Fruit fly (Drosophila melanogaster) whole organism: ENCODE results near the gene step.

ENCODE experiments used
- CG8478 ChIP-seq: fragments of >200 bp; optimal IDR thresholded peaks from 2 replicates; lab custom pipeline; 2018; ENCODE audit warnings: inconsistent platforms
- Dll ChIP-seq: fragments of >200 bp; optimal IDR thresholded peaks from 2 replicates; lab custom pipeline; 2017
- EcR ChIP-seq, 2 experiments: fragments of >200 bp; optimal IDR thresholded peaks; 2 replicates each; lab custom pipeline; 2017; ENCODE audit warnings: missing biosample characterization in 2 of 2, missing genetic modification characterization in 2 of 2, missing genetic modification reagents in 2 of 2
- pan ChIP-seq: fragments of >200 bp; optimal IDR thresholded peaks from 2 replicates; lab custom pipeline; 2017
- psq ChIP-seq: fragments of >200 bp; optimal IDR thresholded peaks from 2 replicates; lab custom pipeline; 2017
- usp ChIP-seq: fragments of >200 bp; optimal IDR thresholded peaks from 2 replicates; lab custom pipeline; 2017; ENCODE audit warnings: missing biosample characterization, missing genetic modification characterization, mixed read lengths

Gene step

DNA sequence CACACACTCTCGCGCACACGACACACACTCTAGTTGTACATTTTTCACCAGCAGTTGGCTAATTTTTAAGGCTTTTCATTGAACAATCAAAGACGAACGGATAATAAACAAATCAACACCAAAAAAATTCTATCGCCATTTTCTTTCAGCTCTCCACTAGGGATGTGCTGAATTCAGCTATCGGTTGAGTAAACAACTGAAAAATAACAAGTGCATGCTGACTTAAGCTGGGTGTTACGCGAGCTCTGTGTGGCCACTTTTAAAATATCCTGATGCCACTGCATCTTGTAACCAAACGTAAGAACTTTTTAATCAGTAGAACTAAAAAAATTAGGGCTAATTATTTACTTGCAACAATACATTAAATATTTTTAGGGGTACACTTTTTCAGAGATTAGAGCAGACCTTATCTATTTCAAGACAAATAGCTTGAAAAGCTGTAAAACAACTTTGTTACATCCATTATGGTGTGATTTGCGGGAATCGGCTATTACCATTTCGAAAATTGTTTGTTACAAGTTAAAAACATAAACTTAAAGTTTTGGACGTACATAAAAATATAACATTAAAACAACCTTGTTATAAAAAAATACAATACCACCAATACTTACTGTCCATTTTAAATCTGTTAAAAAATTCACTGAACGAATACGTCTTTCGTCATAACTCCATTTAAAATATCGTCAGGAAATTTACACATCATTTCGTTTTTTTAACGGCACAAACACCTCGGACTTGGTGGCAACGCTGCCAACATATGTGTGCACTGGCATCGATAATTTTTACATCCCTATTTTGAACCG, at the start of gene step, which contains the start of gene CG1416:
Gene step, minus strand, starts transcription at position 203 of the 803 bp plus-strand sequence.
Gene CG1416, plus strand, starts transcription at position 747 of the 803 bp plus-strand sequence.
- TF ChIP-seq EcR (GFP tag; optimal IDR thresholded peaks at IDR 0.05; lab: Kevin White, UChicago) (no peak), Dll (no peak), CG8478 (lab: Kevin White, UChicago) (no peak), psq (lab: Kevin White, UChicago) (no peak), usp (GFP tag; lab: Kevin White, UChicago) (no peak), pan (lab: Kevin White, UChicago) (no peak)

DNA sequence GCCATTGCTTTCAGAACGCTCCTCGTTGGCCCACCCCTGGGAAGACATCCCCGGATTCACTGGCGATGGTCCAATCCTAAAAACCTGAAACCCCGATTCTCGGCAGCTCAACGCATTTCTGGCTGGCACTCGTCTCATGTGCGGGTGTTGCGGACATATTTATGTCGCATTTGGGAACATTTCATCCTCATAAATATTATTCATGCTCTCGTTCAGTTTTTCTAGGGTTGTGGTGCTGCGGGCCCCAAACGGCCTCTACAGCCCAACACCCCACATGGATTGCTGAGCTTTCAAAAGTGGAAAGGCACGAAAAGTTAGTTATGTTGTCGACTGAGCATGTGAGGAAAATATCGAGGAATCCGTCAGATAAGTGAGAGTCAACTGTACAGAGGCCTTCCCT, 49.6 kb upstream of the step start:
- TF ChIP-seq Dll (no peak), pan (lab: Kevin White, UChicago) (no peak), CG8478 (lab: Kevin White, UChicago) (no peak), EcR (GFP tag; optimal IDR thresholded peaks at IDR 0.05; lab: Kevin White, UChicago) (no peak), usp (GFP tag; lab: Kevin White, UChicago) (no peak), psq (lab: Kevin White, UChicago) (no peak)

dm6 chr2L:21806359-21806758, 49.1 kb upstream of the step start:
- TF ChIP-seq pan (lab: Kevin White, UChicago) (no peak), psq (lab: Kevin White, UChicago) (no peak), usp (GFP tag; lab: Kevin White, UChicago) (no peak)

- TF ChIP-seq pan (lab: Kevin White, UChicago), result no peak
- TF ChIP-seq psq (lab: Kevin White, UChicago), result no peak
- no peak for TF ChIP-seq EcR (GFP tag; optimal IDR thresholded peaks at IDR 0.05; lab: Kevin White, UChicago)
- TF ChIP-seq CG8478 (lab: Kevin White, UChicago), result no peak
- no peak for TF ChIP-seq Dll
- TF ChIP-seq usp (GFP tag; lab: Kevin White, UChicago), result no peak
Measured at dm6 chr2L:21804105-21804504, 46.8 kb upstream of the step start.

- TF ChIP-seq psq (lab: Kevin White, UChicago) (no peak), pan (lab: Kevin White, UChicago) (no peak), CG8478 (lab: Kevin White, UChicago) (no peak), Dll (no peak), usp (GFP tag; lab: Kevin White, UChicago) (no peak), EcR (GFP tag; optimal IDR thresholded peaks at IDR 0.05; lab: Kevin White, UChicago) (no peak)
Measured at dm6 chr2L:21795342-21795874, 38.1 kb upstream of the step start, which contains the start of gene CG31612. TSS of gene CG31612 (minus strand) at chr2L:21795447.

- TF ChIP-seq usp (GFP tag; lab: Kevin White, UChicago) (no peak), pan (lab: Kevin White, UChicago) (no peak), EcR (GFP tag; optimal IDR thresholded peaks at IDR 0.05; lab: Kevin White, UChicago) (no peak)
Measured at dm6 chr2L:21794547-21795341, 37.5 kb upstream of the step start.

DNA sequence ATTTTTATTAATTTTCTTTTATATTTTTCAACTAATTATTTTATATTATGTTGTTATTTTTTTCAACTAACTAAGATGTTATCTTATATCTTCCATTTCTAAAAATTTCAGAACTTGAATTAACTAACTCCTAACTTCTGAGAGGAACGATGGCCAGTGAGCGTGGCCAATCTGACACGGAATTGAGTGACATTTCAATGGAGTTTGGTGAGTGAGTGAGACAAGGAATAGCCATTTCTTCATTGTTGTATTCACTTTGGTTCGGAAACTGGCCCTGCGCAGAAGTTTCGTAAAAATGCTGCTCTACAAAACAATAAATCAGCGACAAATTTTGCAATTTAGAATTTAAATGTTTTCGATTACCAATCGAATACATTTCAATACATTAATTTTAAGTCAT, 35.6 kb upstream of the step start:
- no peak for TF ChIP-seq pan (lab: Kevin White, UChicago)
- TF ChIP-seq usp (GFP tag; lab: Kevin White, UChicago), result no peak
- TF ChIP-seq EcR (GFP tag; optimal IDR thresholded peaks at IDR 0.05; lab: Kevin White, UChicago), result no peak
- no peak for TF ChIP-seq Dll
- no peak for TF ChIP-seq psq (lab: Kevin White, UChicago)

- TF ChIP-seq pan (lab: Kevin White, UChicago) (no peak), Dll (no peak), CG8478 (lab: Kevin White, UChicago) (no peak), EcR (GFP tag; optimal IDR thresholded peaks at IDR 0.05; lab: Kevin White, UChicago) (no peak), usp (GFP tag; lab: Kevin White, UChicago) (no peak), psq (lab: Kevin White, UChicago) (no peak)
Measured at dm6 chr2L:21791980-21792379, 34.7 kb upstream of the step start.

- TF ChIP-seq psq (lab: Kevin White, UChicago), result no peak
- TF ChIP-seq usp (GFP tag; lab: Kevin White, UChicago), result no peak
- no peak for TF ChIP-seq pan (lab: Kevin White, UChicago)
- TF ChIP-seq Dll, result no peak
- no peak for TF ChIP-seq EcR (GFP tag; optimal IDR thresholded peaks at IDR 0.05; lab: Kevin White, UChicago)
- TF ChIP-seq CG8478 (lab: Kevin White, UChicago), result no peak
Measured at dm6 chr2L:21789456-21790065, 32.3 kb upstream of the step start.

dm6 chr2L:21786991-21787390, 29.7 kb upstream of the step start:
- TF ChIP-seq psq (lab: Kevin White, UChicago), result no peak
- TF ChIP-seq Dll, result no peak
- TF ChIP-seq EcR (GFP tag; optimal IDR thresholded peaks at IDR 0.05; lab: Kevin White, UChicago), result no peak
- TF ChIP-seq usp (GFP tag; lab: Kevin White, UChicago), result no peak
- TF ChIP-seq CG8478 (lab: Kevin White, UChicago), result no peak
- no peak for TF ChIP-seq pan (lab: Kevin White, UChicago)
